Worm (Caenorhabditis elegans): ENCODE data around the gene F53B7.7.

The F53B7.7 gene

DNA sequence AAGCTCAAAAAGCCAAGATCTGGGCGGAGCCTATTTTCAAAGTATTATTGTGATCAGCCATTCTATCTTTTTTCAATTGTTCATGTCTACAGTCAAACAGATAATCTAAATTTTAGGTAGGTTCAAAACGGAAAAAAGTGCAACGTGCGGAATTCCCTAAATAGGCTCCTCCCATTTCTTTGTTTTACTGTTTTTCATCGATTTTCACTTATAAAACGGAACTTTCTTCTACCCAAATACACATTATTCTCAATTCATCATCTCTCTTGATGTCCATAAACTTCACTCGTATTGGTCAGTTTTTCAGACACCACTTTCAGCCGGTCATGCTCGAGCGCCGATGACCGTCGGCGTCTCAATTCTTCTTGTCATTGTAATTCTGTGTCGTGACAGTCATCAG, at the start of gene F53B7.7:
Gene F53B7.7, plus strand, starts transcription at position 301 of the 400 bp plus-strand sequence.
- TF ChIP-seq W03F9.2 (tag; optimal IDR thresholded peaks at IDR 0.05): no peak
- no peak for TF ChIP-seq dao-5 (tag; optimal IDR thresholded peaks at IDR 0.05)
- TF ChIP-seq him-1 (tag; optimal IDR thresholded peaks at IDR 0.05): no peak

DNA sequence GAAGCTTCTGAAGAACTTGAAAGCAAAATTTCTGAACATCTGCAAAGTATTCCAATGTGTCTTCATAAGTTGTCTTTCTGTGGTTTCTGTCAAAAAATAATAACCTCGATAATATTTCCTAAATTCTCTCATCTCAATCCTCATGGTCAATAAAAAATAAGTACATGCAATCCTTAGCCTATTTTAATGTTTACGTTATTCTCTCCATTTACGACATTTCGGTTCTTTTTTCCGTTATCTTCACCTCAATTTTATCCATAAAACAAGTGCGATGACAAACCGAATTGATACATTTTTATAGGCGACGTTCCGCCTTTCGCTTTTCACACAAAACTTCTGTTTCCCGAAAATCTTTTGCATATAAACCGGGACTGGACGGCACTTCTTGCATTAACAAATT, 49.4 kb upstream of the F53B7.7 start, which contains the start of gene col-153:
Gene col-153, plus strand, starts transcription at position 301 of the 400 bp plus-strand sequence.
- no peak for TF ChIP-seq dao-5 (tag; optimal IDR thresholded peaks at IDR 0.05)
- no peak for TF ChIP-seq him-1 (tag; optimal IDR thresholded peaks at IDR 0.05)

DNA sequence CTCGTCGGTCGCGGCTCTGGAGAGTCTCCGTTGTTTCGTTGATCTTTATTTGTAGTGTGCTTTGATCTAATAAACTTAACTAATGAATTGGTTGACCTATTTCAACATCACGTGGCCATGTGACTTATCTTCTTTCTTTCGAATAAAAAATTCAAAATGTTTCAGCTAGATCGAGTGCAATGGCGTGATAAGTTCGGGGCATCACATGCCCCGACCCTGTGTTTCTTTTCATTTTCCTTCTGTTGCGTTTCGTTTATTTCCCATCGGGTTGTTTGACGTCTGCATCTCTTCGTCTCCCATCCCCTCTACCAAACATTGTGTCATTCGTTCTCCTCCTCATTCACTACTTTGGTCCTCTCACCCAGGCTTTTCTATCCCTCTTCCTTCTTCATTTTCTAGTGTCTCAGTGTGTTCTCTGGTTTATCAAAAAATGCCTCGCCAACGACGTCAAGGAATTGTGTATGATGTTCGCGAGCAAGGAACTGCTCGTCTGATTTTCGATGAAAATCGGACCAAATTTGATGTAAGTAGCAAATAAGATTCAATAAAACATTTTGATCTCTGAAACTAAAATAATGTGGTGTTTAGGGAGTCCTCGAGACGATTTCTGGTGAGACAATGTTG, 47.1 kb upstream of the F53B7.7 start, which contains the start of gene F17C11.4:
Gene F17C11.4, plus strand, starts transcription at position 206 of the 624 bp plus-strand sequence.
- TF ChIP-seq dao-5 (tag; optimal IDR thresholded peaks at IDR 0.05) (no peak), him-1 (tag; optimal IDR thresholded peaks at IDR 0.05) (no peak), W03F9.2 (tag; optimal IDR thresholded peaks at IDR 0.05) (peak; percentile 62)

DNA sequence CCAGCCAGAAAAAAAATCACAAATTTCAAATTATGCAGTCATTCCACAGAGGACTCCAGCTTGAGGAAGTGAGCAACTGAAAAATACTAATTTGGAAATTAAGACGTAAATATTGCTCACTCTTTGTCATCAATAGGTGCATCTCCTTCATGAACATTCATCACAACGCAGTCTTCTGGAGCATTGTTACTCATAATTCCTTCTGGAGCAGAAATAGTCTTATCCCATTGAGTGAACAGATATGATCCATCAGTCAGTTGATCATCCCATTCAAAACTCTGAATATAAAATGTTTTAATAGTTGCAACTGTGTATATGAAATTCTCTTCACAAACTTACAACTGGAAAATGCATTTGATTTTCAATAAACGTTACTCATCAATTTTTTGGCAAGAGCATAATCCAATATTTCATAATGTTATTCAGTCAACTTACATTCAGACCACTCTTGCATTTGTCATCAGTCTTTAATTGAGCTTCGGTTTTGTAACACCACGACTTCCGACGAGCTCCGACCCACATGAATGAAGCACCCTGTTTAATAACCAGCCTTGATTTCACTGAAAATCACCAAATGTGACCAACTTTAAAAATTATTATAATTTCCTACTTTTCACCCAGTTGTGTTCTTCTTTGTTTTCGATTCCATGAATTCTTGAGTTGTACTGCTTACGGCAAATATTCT, 45.3 kb upstream of the F53B7.7 start:
- TF ChIP-seq W03F9.2 (tag; optimal IDR thresholded peaks at IDR 0.05) (no peak), him-1 (tag; optimal IDR thresholded peaks at IDR 0.05) (no peak), dao-5 (tag; optimal IDR thresholded peaks at IDR 0.05) (no peak)

DNA sequence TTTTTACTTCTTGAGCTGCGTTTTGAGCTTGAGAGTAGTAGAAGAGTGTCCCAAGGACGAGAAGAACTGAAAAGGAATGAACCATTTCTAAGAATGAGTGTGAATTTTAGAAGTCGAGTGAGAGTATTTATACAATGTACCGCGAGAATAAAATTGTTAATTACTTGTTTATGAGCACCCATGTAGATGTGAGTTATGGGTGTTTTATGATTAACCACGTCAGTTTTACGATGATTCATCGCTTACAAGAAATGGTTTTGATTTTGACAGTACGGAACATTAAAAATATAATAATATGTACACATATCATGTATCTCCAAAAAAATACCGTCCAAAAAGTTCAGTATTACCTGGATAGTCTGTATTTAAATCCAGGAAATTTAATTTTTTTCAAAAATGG, 44.6 kb upstream of the F53B7.7 start, which contains the start of gene clec-221:
Gene clec-221, minus strand, starts transcription at position 101 of the 400 bp plus-strand sequence.
- TF ChIP-seq W03F9.2 (tag; optimal IDR thresholded peaks at IDR 0.05) (no peak), him-1 (tag; optimal IDR thresholded peaks at IDR 0.05) (no peak), dao-5 (tag; optimal IDR thresholded peaks at IDR 0.05) (no peak)

DNA sequence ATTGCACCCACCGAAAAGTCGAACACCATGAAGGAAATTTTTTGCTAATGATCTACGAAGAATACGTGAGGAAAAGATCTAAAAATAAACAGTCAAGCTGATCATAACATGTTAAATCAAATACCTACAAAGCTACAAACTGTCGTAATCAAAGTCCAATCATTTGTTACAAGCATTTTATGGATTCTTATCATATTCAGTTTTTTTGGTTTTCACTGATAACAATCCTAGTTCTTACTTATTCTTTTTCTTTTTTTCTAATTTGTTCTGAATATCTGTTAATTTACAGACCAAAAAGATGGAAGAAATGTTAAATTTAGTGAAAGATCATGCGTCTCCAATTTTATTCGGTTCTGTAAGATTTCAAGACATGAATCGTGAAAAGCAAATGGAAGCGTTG, 44.1 kb upstream of the F53B7.7 start, which contains the start of gene F17C11.6:
Gene F17C11.6, plus strand, starts transcription at position 290 of the 400 bp plus-strand sequence.
- TF ChIP-seq dao-5 (tag; optimal IDR thresholded peaks at IDR 0.05): no peak
- no peak for TF ChIP-seq him-1 (tag; optimal IDR thresholded peaks at IDR 0.05)
- TF ChIP-seq W03F9.2 (tag; optimal IDR thresholded peaks at IDR 0.05): no peak

DNA sequence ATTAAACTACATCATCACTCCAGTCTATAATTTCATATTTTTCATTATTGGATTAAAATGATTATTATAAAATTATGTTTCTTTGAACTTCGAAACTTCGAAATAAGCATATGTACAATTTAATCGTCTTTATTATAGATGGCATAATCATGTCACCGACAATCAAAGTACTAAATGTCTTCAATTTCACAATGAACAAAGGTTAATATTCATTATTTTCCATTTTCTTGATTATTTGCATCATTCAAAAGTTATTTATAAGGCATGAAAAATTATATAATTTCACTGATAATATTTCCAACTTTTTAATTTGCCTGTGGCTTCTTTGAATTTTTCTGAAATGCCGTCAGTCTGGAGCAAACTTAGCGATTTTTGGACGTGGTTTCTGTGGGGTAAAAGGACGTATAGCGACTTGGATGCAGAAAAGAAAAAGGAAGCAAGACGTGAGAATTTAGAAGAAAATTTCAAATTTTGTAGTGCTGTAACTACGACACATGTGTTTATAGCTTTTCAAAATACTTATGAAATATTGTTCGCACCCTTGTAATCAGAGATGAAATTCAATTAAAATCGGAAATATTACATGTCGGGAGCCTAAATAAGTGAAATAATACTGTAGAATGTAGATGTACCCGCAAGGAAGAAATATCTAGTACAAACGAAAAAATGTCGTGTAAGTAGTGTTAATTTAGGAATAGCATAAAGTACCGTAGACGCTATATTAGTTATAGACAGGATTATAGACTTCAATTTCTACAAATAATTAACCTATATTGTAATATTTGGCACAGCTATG, 43.0 kb upstream of the F53B7.7 start, which contains the start of gene F17C11.13:
Gene F17C11.13, plus strand, starts transcription at position 243 of the 796 bp plus-strand sequence.
- TF ChIP-seq dao-5 (tag; optimal IDR thresholded peaks at IDR 0.05) (no peak), him-1 (tag; optimal IDR thresholded peaks at IDR 0.05) (no peak), W03F9.2 (tag; optimal IDR thresholded peaks at IDR 0.05) (no peak)

DNA sequence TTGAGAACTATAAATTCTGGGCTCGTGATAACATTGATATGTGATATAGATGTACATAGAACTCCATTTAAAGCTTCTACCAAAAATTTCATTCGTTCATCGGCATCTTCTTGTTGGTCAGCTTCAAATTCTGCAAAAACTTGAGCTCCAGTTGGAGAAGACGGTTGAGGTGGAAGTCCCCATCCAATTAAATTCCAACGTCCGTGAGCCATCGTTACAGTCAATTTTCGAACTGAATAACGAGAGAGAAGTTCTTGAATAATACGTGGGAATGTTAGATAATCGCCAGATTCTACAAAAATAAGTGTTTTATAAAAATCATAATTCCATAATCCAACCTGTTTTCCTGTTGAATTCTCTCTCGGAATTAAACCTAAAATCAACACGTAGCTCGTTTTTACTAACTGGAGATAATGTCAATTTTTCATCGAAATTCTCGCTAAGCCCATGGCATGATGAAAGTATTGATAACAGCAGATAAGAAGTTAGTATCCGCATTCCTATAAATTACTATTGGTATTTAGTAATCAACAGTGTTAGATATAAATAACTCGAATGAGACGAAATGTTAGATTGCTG, 40.5 kb upstream of the F53B7.7 start, which contains the start of gene pigt-1:
Gene pigt-1, minus strand, starts transcription at position 500 of the 579 bp plus-strand sequence.
- TF ChIP-seq W03F9.2 (tag; optimal IDR thresholded peaks at IDR 0.05) (peak; percentile 11), him-1 (tag; optimal IDR thresholded peaks at IDR 0.05) (no peak), dao-5 (tag; optimal IDR thresholded peaks at IDR 0.05) (no peak)

DNA sequence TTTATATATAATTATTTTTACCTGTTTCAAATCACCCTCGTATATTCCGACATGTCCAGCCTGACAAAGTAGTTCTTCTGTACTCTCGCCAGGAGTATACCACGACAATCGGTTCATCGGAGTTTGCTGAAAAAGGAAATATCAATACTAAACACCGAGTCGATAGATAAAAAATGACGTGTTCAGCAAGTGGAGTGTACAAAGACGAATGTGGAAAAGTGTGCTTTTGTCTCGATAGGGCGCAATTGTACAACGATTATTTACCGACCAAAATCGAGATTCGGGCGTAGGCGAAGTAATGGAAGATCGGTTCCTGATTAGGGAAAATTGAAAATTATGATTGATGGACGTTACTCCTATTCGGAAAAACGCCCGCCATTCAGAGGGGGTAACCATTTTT, 38.4 kb upstream of the F53B7.7 start, which contains the start of gene vps-36:
Gene vps-36, minus strand, starts transcription at position 126 of the 400 bp plus-strand sequence.
- TF ChIP-seq W03F9.2 (tag; optimal IDR thresholded peaks at IDR 0.05): no peak
- no peak for TF ChIP-seq him-1 (tag; optimal IDR thresholded peaks at IDR 0.05)
- no peak for TF ChIP-seq dao-5 (tag; optimal IDR thresholded peaks at IDR 0.05)

DNA sequence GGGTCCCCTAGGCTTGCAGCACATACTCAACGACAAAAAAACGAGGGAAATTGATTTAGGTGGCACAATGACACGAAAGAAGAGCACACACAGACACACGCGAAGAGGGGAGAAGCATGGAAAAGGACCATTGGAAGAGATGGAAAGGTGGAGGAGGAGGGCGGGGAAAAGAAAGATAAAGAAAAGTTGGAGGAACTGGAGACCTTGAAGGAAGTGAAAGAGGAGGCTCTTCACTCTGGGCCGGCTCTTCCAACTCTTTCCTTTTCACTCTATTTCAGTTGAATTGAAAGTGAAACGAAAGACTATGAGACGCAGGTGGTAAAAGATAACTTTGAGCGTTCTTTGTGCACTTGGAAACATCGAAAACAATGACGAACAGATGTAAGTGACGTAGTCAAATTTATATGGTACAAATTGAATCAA, 37.4 kb upstream of the F53B7.7 start:
- TF ChIP-seq dao-5 (tag; optimal IDR thresholded peaks at IDR 0.05) (no peak), W03F9.2 (tag; optimal IDR thresholded peaks at IDR 0.05) (peak; percentile 42), him-1 (tag; optimal IDR thresholded peaks at IDR 0.05) (peak; percentile 73)

DNA sequence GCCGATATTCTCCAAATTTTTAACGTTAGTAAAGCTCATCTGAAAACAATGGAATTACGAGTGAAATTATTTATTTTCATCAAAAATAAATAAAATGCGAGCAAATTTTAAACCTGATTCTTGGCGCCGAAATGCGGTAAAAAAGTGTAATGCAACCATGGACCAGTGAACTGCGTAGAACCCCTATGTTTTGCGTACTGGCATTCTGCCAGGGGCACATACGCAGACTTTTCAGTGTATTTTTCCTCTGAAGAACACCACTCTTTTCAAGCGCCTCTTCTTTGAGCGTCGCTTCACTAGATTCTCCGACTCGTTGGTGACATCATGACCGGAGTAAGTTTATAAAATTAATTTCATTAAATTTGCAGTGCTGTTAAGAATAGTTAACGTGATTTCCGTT, 33.4 kb upstream of the F53B7.7 start, which contains the start of the genes ctf-4 and eef-1G:
Gene ctf-4, minus strand, starts transcription at position 39 of the 400 bp plus-strand sequence.
Gene eef-1G, plus strand, starts transcription at position 219 of the 400 bp plus-strand sequence.
- TF ChIP-seq W03F9.2 (tag; optimal IDR thresholded peaks at IDR 0.05) (peak; percentile 97), him-1 (tag; optimal IDR thresholded peaks at IDR 0.05) (peak; percentile 89), dao-5 (tag; optimal IDR thresholded peaks at IDR 0.05) (no peak)

DNA sequence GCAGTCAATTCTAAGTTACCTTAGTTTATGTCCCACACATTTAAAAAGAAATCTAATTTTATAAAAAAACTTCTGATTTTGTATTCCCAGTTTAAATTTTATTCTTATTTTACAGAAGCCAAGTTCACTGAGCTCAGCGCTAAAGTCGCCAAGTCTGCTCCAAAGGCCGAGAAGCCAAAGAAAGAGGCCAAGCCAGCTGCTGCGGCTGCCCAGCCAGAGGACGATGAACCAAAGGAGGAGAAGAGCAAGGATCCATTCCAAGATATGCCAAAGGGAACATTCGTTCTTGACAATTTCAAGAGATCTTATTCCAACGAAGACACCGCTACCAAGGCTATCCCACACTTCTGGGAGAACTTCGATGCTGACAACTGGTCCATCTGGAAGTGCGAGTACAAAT, 32.0 kb upstream of the F53B7.7 start:
- TF ChIP-seq him-1 (tag; optimal IDR thresholded peaks at IDR 0.05) (no peak), W03F9.2 (tag; optimal IDR thresholded peaks at IDR 0.05) (no peak), dao-5 (tag; optimal IDR thresholded peaks at IDR 0.05) (no peak)

Data from whole organism, L4/young adult.